Worm (Caenorhabditis elegans) whole organism, mixed stage, embryonic: ENCODE data around the gene cogc-8.

ENCODE experiments used
- lin-13 ChIP-seq: fragments of 150-350 bp; optimal IDR thresholded peaks from 2 replicates; lab custom pipeline; 2014; ENCODE audit warnings: missing biosample characterization, missing genetic modification characterization
- lin-32 ChIP-seq: fragments of 200-800 bp; sonication (Bioruptor generic); optimal IDR thresholded peaks from 2 replicates; lab custom pipeline; 2018; ENCODE audit warnings: mild to moderate bottlenecking, missing genetic modification characterization, missing compliant biosample characterization
- nhr-76 ChIP-seq: sonication (generic microtip); optimal IDR thresholded peaks from 2 replicates; lab custom pipeline; 2017; ENCODE audit warnings: missing biosample characterization, missing genetic modification characterization
- pha-4 ChIP-seq: fragments of 150-350 bp; optimal IDR thresholded peaks from 2 replicates; lab custom pipeline; 2018; ENCODE audit warnings: missing biosample characterization, missing genetic modification reagents, missing genetic modification characterization
- tbx-8 ChIP-seq: fragments of 200-800 bp; sonication (Bioruptor generic); optimal IDR thresholded peaks from 2 replicates; lab custom pipeline; 2018; ENCODE audit warnings: mild to moderate bottlenecking, missing genetic modification characterization, moderate library complexity, missing compliant biosample characterization
- ztf-11 ChIP-seq: fragments of 150-350 bp; optimal IDR thresholded peaks from 2 replicates; lab custom pipeline; 2014; ENCODE audit warnings: missing biosample characterization, missing genetic modification characterization

- TF ChIP-seq tbx-8 (GFP tag; lab: Kevin White, UChicago) (no peak), pha-4 (tag; lab: Kevin White, UChicago) (no peak), lin-32 (no peak), lin-13 (tag; lab: Kevin White, UChicago) (no peak), nhr-76 (no peak), ztf-11 (tag; lab: Kevin White, UChicago) (no peak)
Measured at ce11 chrIV:252454-252853, 12.2 kb downstream of the cogc-8 start, which contains the start of gene grl-19.
